Fruit fly (Drosophila melanogaster): ENCODE data around the gene Nuf2.

Nuf2 gene

dm6 chr2L:7065687-7066086 lies at the start of gene Nuf2 (continued):
- TF ChIP-seq CG18764 (GFP tag; optimal IDR thresholded peaks at IDR 0.05) (no peak), CG13624 (GFP tag; optimal IDR thresholded peaks at IDR 0.05) (no peak), CG10321 (GFP tag; IDR thresholded peaks at IDR 0.05) (no peak), D19B (GFP tag; optimal IDR thresholded peaks at IDR 0.05) (no peak), gfzf (GFP tag; optimal IDR thresholded peaks at IDR 0.05) (peak; percentile 95), Jarid2 (GFP tag; optimal IDR thresholded peaks at IDR 0.05) (no peak), vvl (GFP tag; IDR thresholded peaks at IDR 0.05) (no peak), CG5180 (GFP tag; optimal IDR thresholded peaks at IDR 0.05) (no peak), CG17612 (GFP tag; IDR thresholded peaks at IDR 0.05) (no peak), HLH54F (GFP tag; optimal IDR thresholded peaks at IDR 0.05) (no peak), CG31441 (GFP tag; IDR thresholded peaks at IDR 0.05) (no peak), CG2120 (GFP tag; optimal IDR thresholded peaks at IDR 0.05) (no peak), CG6854 (GFP tag; optimal IDR thresholded peaks at IDR 0.05) (no peak), ato (GFP tag; IDR thresholded peaks at IDR 0.05; ENCODE audit: partially characterized antibody) (no peak), CG9727 (GFP tag; optimal IDR thresholded peaks at IDR 0.05) (no peak), CG13424 (tag; optimal IDR thresholded peaks at IDR 0.05) (no peak), ftz-f1 (GFP tag; optimal IDR thresholded peaks at IDR 0.05) (no peak), CG4707 (GFP tag; optimal IDR thresholded peaks at IDR 0.05) (no peak), Optix (GFP tag; IDR thresholded peaks at IDR 0.05) (no peak), disco-r (GFP tag; optimal IDR thresholded peaks at IDR 0.05) (no peak), Atf-2 (GFP tag; optimal IDR thresholded peaks at IDR 0.05) (no peak), Xbp1 (GFP tag; optimal IDR thresholded peaks at IDR 0.05) (no peak), CG14050 (GFP tag; IDR thresholded peaks at IDR 0.05) (no peak), zen (tag; optimal IDR thresholded peaks at IDR 0.05) (peak; percentile 11), Lim3 (GFP tag; IDR thresholded peaks at IDR 0.05) (no peak), Trl (optimal IDR thresholded peaks at IDR 0.05) (no peak), Trl (GFP tag; optimal IDR thresholded peaks at IDR 0.05) (no peak), CG1529 (GFP tag; optimal IDR thresholded peaks at IDR 0.05) (no peak), usp (GFP tag; optimal IDR thresholded peaks at IDR 0.05) (no peak)

dm6 chr2L:7114159-7114558 lies 48.5 kb upstream of the Nuf2 start:
- TF ChIP-seq CG2199 (GFP tag; IDR thresholded peaks at IDR 0.05) (peak; percentile 64; the same call in 1 of the 3 replicates), kah (GFP tag; optimal IDR thresholded peaks at IDR 0.05) (no peak), CG1792 (GFP tag; optimal IDR thresholded peaks at IDR 0.05) (no peak), CTCF (GFP tag; optimal IDR thresholded peaks at IDR 0.05) (peak; percentile 52), E2f2 (GFP tag; IDR thresholded peaks at IDR 0.05) (no peak), trh (GFP tag; optimal IDR thresholded peaks at IDR 0.05) (no peak), hkb (optimal IDR thresholded peaks at IDR 0.05) (no peak), hkb (GFP tag; IDR thresholded peaks at IDR 0.05) (no peak), eve (GFP tag; optimal IDR thresholded peaks at IDR 0.05) (peak in 1 of 2 experiments; percentile 3), wdn (GFP tag; IDR thresholded peaks at IDR 0.05) (no peak)

- no peak for TF ChIP-seq CG2116 (GFP tag; optimal IDR thresholded peaks at IDR 0.05)
- TF ChIP-seq eve (GFP tag; optimal IDR thresholded peaks at IDR 0.05) = peak in 1 of 2 experiments; percentile 3
- TF ChIP-seq CG7372 (GFP tag; IDR thresholded peaks at IDR 0.05) = peak; percentile 94
- TF ChIP-seq CG18599 (GFP tag; optimal IDR thresholded peaks at IDR 0.05) = no peak
- no peak for TF ChIP-seq Stat92E (GFP tag; optimal IDR thresholded peaks at IDR 0.05)
- TF ChIP-seq sens (GFP tag) = peak; percentile 5
- no peak for TF ChIP-seq Six4 (GFP tag; optimal IDR thresholded peaks at IDR 0.05)
Measured at dm6 chr2L:7110318-7110717, 44.7 kb upstream of the Nuf2 start.

All from whole organism, embryonic.